Fruit fly (Drosophila melanogaster): Measurements from ENCODE around the gene CG43330.

- no peak for TF ChIP-seq sc (optimal IDR thresholded peaks at IDR 0.05)
- TF ChIP-seq sc (GFP tag; optimal IDR thresholded peaks at IDR 0.05): no peak
- no peak for TF ChIP-seq Rx (GFP tag; IDR thresholded peaks at IDR 0.05)
- TF ChIP-seq CG6854 (GFP tag; optimal IDR thresholded peaks at IDR 0.05): peak; percentile 45
- peak; percentile 53 for TF ChIP-seq Sox102F (GFP tag; optimal IDR thresholded peaks at IDR 0.05)
- TF ChIP-seq Xbp1 (GFP tag; optimal IDR thresholded peaks at IDR 0.05): no peak
- TF ChIP-seq trh (GFP tag; optimal IDR thresholded peaks at IDR 0.05): no peak
- no peak for TF ChIP-seq Lpt (GFP tag; optimal IDR thresholded peaks at IDR 0.05)
- peak; percentile 57 for TF ChIP-seq Aef1 (GFP tag; IDR thresholded peaks at IDR 0.05)
- peak; percentile 18 for TF ChIP-seq CG6813 (GFP tag; optimal IDR thresholded peaks at IDR 0.05)
- no peak for TF ChIP-seq CG43689 (GFP tag; IDR thresholded peaks at IDR 0.05)
Observed at dm6 chr3L:22471586-22472291, 32.5 kb downstream of the CG43330 start.
